Fruit fly (Drosophila melanogaster): ENCODE measurements around the gene CG43915.

DNA sequence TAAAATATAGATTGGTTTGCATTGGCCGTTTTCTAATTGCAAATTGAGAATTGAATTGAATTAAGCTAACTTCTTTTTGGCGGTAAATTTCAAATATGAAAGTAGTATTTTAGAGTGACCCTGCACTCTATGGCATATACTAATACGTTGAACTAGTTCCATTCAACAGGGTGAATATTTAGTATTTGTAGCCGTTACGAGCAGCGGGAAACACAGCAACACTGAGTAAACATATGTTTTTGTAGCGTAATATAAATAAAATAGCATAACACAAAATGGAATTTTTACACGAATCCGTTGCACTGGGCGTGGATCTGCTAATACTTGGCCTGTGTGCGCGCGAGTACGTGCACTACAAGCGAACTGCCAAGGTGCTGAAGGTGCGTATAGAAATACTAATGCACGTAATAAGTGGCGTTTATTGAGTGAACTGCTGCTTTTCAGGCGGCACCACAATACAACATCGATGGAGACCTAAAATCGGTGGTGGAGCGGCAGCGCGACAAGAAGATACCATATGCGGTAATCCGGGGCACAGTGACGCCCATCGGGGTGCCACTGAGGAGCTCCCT lies 48.6 kb downstream of the CG43915 start, which contains the start of gene Mul1:
- TF ChIP-seq Pif1B (GFP tag; optimal IDR thresholded peaks at IDR 0.05) (no peak), CG13204 (GFP tag; optimal IDR thresholded peaks at IDR 0.05) (no peak)
